Worm (Caenorhabditis elegans): Measurements from ENCODE around the gene C17C3.11.
A peak's percentile ranks its signal among the peaks of the same experiment; 100 is the strongest.

ce11 chrII:5500986-5501657, 36.5 kb upstream of the C17C3.11 start, which contains the start of gene F12A10.8:
- TF ChIP-seq unc-62 (GFP tag; optimal IDR thresholded peaks at IDR 0.05) (no peak), fkh-10 (GFP tag; optimal IDR thresholded peaks at IDR 0.05) (no peak), R02D3.7 (tag; optimal IDR thresholded peaks at IDR 0.05) (no peak), nhr-25 (tag; optimal IDR thresholded peaks at IDR 0.05) (no peak), nhr-237 (tag; optimal IDR thresholded peaks at IDR 0.05) (no peak), nfya-1 (tag; optimal IDR thresholded peaks at IDR 0.05; ENCODE audit: insufficient read depth) (peak; percentile 44), nhr-11 (tag; optimal IDR thresholded peaks at IDR 0.05) (no peak), snpc-4 (tag; optimal IDR thresholded peaks at IDR 0.05) (no peak), nhr-76 (tag; optimal IDR thresholded peaks at IDR 0.05) (no peak), ama-1 (optimal IDR thresholded peaks at IDR 0.05) (no peak), pqm-1 (tag; optimal IDR thresholded peaks at IDR 0.05) (no peak), lin-39 (tag; optimal IDR thresholded peaks at IDR 0.05) (peak; percentile 37), skn-1 (tag; optimal IDR thresholded peaks at IDR 0.05) (no peak)
